Worm (Caenorhabditis elegans): ENCODE measurements around the gene mrps-31.

ce11 chrIII:3650677-3651315 is 20.6 kb upstream of the mrps-31 start, which contains the start of the genes madf-8 and gsr-1:
- no peak for TF ChIP-seq pag-3 (tag; optimal IDR thresholded peaks at IDR 0.05; ENCODE audit: borderline replicate concordance, insufficient read depth)
- TF ChIP-seq tbx-2 (tag; optimal IDR thresholded peaks at IDR 0.05), result peak; percentile 40
- no peak for TF ChIP-seq fkh-10 (GFP tag; optimal IDR thresholded peaks at IDR 0.05)
- TF ChIP-seq sox-4 (tag; optimal IDR thresholded peaks at IDR 0.05), result no peak
- TF ChIP-seq zag-1 (tag; optimal IDR thresholded peaks at IDR 0.05), result no peak
